Worm (Caenorhabditis elegans) whole organism, young adult: Measurements from ENCODE around the gene ugt-3.

Experiments
- ama-1 ChIP-seq, 3 experiments: fragments of 150-350 bp in 1 of 3; sonication (generic microtip) in 2 of 3; optimal IDR thresholded peaks; 2 replicates each; lab custom pipeline; 2014 to 2018; ENCODE audit warnings: missing biosample characterization in 2 of 3, missing genetic modification characterization in 2 of 3, missing genetic modification reagents in 2 of 3
- ceh-79 ChIP-seq: sonication (generic microtip); optimal IDR thresholded peaks from 2 replicates; lab custom pipeline; 2017; ENCODE audit warnings: mild to moderate bottlenecking, missing genetic modification characterization, missing compliant biosample characterization
- hlh-12 ChIP-seq: sonication (generic microtip); optimal IDR thresholded peaks from 2 replicates; lab custom pipeline; 2016; ENCODE audit warnings: missing genetic modification characterization, missing compliant biosample characterization
- hmg-20 ChIP-seq: fragments of 200-800 bp; sonication (Bioruptor generic); IDR thresholded peaks from 2 replicates; pipeline ENCODE4 v1.3.6; 2022; ENCODE audit warnings: missing genetic modification reagents, missing genetic modification characterization, missing compliant biosample characterization
- lin-40 ChIP-seq: sonication (generic microtip); optimal IDR thresholded peaks from 2 replicates; lab custom pipeline; 2016; ENCODE audit warnings: missing genetic modification characterization, mild to moderate bottlenecking, missing compliant biosample characterization, missing genotype, missing genetic modification reagents
- lir-1 ChIP-seq: fragments of 200-800 bp; sonication (Bioruptor generic); conservative IDR thresholded peaks from 2 replicates; pipeline ENCODE4 v1.3.6; 2022; ENCODE audit warnings: missing genetic modification reagents, missing genetic modification characterization, missing compliant biosample characterization
- madf-8 ChIP-seq: fragments of 200-800 bp; sonication (Bioruptor generic); conservative IDR thresholded peaks from 2 replicates; pipeline ENCODE4 v1.3.6; 2022; ENCODE audit warnings: missing genetic modification reagents, missing genetic modification characterization, missing compliant biosample characterization
- nfya-1 ChIP-seq: sonication (generic microtip); optimal IDR thresholded peaks from 2 replicates; lab custom pipeline; 2017; ENCODE audit warnings: antibody characterized with exemption, missing compliant biosample characterization, missing genetic modification characterization, borderline replicate concordance; ENCODE audit not compliant: insufficient read depth
- nhr-27 ChIP-seq: fragments of 200-800 bp; sonication (Bioruptor generic); optimal IDR thresholded peaks from 2 replicates; lab custom pipeline; 2018; ENCODE audit warnings: mild to moderate bottlenecking, missing genetic modification characterization, moderate library complexity, missing compliant biosample characterization
- nhr-80 ChIP-seq: sonication (generic microtip); optimal IDR thresholded peaks from 2 replicates; lab custom pipeline; 2016; ENCODE audit warnings: missing genetic modification characterization, missing compliant biosample characterization
- pha-4 ChIP-seq: fragments of 150-350 bp; sonication (generic microtip); optimal IDR thresholded peaks from 2 replicates; lab custom pipeline; 2014; ENCODE audit warnings: missing biosample characterization, missing genetic modification reagents, missing genetic modification characterization
- rpc-1 ChIP-seq, 2 experiments: fragments of 150-350 bp in 1 of 2; sonication (generic microtip) in 1 of 2; optimal IDR thresholded peaks; 2 replicates each; lab custom pipeline; 2014 to 2018; ENCODE audit warnings: missing biosample characterization in 1 of 2, missing genetic modification characterization in 1 of 2, missing genetic modification reagents in 1 of 2, missing genotype in 1 of 2

DNA sequence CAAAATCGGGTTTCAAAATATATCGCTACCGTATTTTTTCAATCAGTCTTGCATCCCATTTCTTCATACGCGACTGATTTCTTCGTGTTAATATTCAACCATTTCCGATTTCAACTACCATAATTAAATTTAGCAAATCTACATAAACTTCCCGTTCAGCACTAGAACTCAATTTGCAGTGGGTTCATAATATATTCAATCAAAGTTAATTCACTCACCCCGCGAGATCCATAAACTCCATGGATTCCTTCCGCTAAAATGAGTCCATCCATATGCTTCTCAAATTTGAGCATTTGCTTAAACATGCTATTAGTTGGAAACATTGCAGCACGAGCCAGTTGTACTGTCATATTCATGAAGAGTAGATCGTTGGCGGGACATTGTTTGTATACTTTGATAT lies 18.4 kb upstream of the ugt-3 start:
- TF ChIP-seq nhr-80 (tag; lab: Kevin White, UChicago) (no peak), hmg-20 (GFP tag; lab: Robert Waterston, UW) (no peak), madf-8 (no peak), rpc-1 (optimal IDR thresholded peaks at IDR 0.05; lab: Kevin White, UChicago) (no peak), rpc-1 (tag; optimal IDR thresholded peaks at IDR 0.05; lab: Kevin White, UChicago) (no peak), lir-1 (GFP tag; lab: Robert Waterston, UW) (no peak), pha-4 (tag; lab: Kevin White, UChicago) (no peak), lin-40 (tag; lab: Kevin White, UChicago) (no peak), nfya-1 (tag; lab: Kevin White, UChicago) (no peak), nhr-27 (tag; lab: Kevin White, UChicago) (no peak), ama-1 (optimal IDR thresholded peaks at IDR 0.05; lab: Kevin White, UChicago) (no peak), ama-1 (GFP tag; optimal IDR thresholded peaks at IDR 0.05; lab: Kevin White, UChicago) (no peak), hlh-12 (no peak), ceh-79 (tag; lab: Kevin White, UChicago) (no peak)
